Fruit fly (Drosophila melanogaster) whole organism, embryonic: ENCODE measurements around the gene CG43165.

Experiments used
- Blimp-1 ChIP-seq: fragments of 200-800 bp; sonication (Bioruptor generic); optimal IDR thresholded peaks from 3 replicates; lab custom pipeline; 2018; ENCODE audit warnings: missing biosample characterization, missing genetic modification characterization, mild to moderate bottlenecking, moderate library complexity, missing genetic modification reagents
- CG4360 ChIP-seq: fragments of 200-800 bp; sonication (Bioruptor generic); IDR thresholded peaks from 2 replicates; pipeline ENCODE4 v1.3.6; 2022; ENCODE audit warnings: missing biosample characterization, missing genetic modification characterization
- CG4617 ChIP-seq: fragments of 200-800 bp; sonication (Bioruptor generic); optimal IDR thresholded peaks from 3 replicates; lab custom pipeline; 2016; ENCODE audit warnings: missing biosample characterization, missing genetic modification characterization, borderline replicate concordance
- Fer1 ChIP-seq: fragments of 200-800 bp; sonication (Bioruptor generic); optimal IDR thresholded peaks from 2 replicates; lab custom pipeline; 2017; ENCODE audit warnings: missing biosample characterization, mild to moderate bottlenecking, missing genetic modification characterization
- Meics ChIP-seq: fragments of 200-800 bp; sonication (Bioruptor generic); optimal IDR thresholded peaks from 2 replicates; lab custom pipeline; 2017; ENCODE audit warnings: missing biosample characterization, mild to moderate bottlenecking, missing genetic modification characterization
- emc ChIP-seq: fragments of 200-800 bp; sonication (Bioruptor generic); optimal IDR thresholded peaks from 2 replicates; lab custom pipeline; 2016; ENCODE audit warnings: missing biosample characterization, missing genetic modification characterization
- repo ChIP-seq: fragments of 200-800 bp; sonication (Bioruptor generic); optimal IDR thresholded peaks from 2 replicates; lab custom pipeline; 2016; ENCODE audit warnings: missing biosample characterization, missing genetic modification characterization
- wdn ChIP-seq: fragments of 200-800 bp; sonication (Bioruptor generic); IDR thresholded peaks from 2 replicates; pipeline ENCODE4 v1.3.6; 2022; ENCODE audit warnings: missing biosample characterization, missing genetic modification characterization

DNA sequence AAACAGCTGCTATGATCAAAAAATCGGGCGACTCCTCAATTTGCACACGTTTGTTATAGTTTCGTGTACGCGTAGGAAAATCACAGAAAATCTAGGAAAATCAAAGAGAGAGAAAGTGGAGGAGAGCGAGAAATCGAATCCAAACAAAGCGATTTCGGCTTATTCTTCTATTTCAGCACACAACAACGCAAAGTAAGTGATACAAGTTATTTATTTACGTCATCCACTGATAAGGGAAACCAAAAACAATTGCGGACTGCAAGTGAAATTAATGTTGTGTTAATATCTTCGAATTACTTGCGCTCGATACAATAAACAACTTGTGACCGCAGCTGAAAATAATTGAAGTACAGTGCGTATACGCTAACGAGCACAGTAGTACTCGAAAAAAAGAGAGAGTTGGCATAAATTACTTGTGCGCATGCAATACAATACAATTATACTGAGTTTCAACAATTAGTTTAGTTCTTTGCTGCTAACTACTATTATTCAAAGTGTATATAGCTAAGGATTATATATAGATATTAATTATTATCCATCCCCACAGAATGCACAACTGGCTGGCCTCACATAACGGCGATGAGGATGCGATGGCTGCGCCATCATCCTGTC is 18.8 kb upstream of the CG43165 start:
- TF ChIP-seq CG4360 (GFP tag; lab: Robert Waterston, UW) (no peak), emc (no peak), Fer1 (GFP tag; lab: Kevin White, UChicago) (no peak), repo (GFP tag; lab: Kevin White, UChicago) (no peak), Meics (GFP tag; lab: Kevin White, UChicago) (no peak), CG4617 (GFP tag; lab: Kevin White, UChicago) (no peak), wdn (no peak), Blimp-1 (GFP tag; lab: Kevin White, UChicago) (no peak)
